Worm (Caenorhabditis elegans) whole organism, L2 larva: Measurements from ENCODE around the gene arcp-1.

Experiments
- C34F6.9 ChIP-seq: fragments of 150-350 bp; optimal IDR thresholded peaks from 2 replicates; lab custom pipeline; 2014; ENCODE audit warnings: missing biosample characterization, missing genetic modification characterization
- F13H6.1 ChIP-seq: sonication (generic microtip); optimal IDR thresholded peaks from 2 replicates; lab custom pipeline; 2016; ENCODE audit warnings: missing genetic modification characterization, missing compliant biosample characterization
- R02D3.7 ChIP-seq: fragments of 150-350 bp; optimal IDR thresholded peaks from 2 replicates; lab custom pipeline; 2014; ENCODE audit warnings: missing biosample characterization, missing genetic modification characterization
- Y55F3AM.14 ChIP-seq: fragments of 200-800 bp; sonication (Bioruptor generic); optimal IDR thresholded peaks from 2 replicates; lab custom pipeline; 2018; ENCODE audit warnings: mild to moderate bottlenecking, missing genetic modification characterization, missing compliant biosample characterization
- ZK546.5 ChIP-seq: sonication (generic microtip); optimal IDR thresholded peaks from 2 replicates; lab custom pipeline; 2017; ENCODE audit warnings: missing biosample characterization, missing genetic modification characterization
- alr-1 ChIP-seq: fragments of 150-350 bp; optimal IDR thresholded peaks from 2 replicates; lab custom pipeline; 2014; ENCODE audit warnings: missing biosample characterization, missing genetic modification characterization
- aly-2 ChIP-seq: fragments of 150-350 bp; optimal IDR thresholded peaks from 2 replicates; lab custom pipeline; 2014; ENCODE audit warnings: missing biosample characterization, missing genetic modification characterization
- ama-1 ChIP-seq: fragments of 150-350 bp; optimal IDR thresholded peaks from 2 replicates; lab custom pipeline; 2018; ENCODE audit warnings: inconsistent platforms
- blmp-1 ChIP-seq: sonication (generic microtip); optimal IDR thresholded peaks from 2 replicates; lab custom pipeline; 2017; ENCODE audit warnings: missing genetic modification characterization, mild to moderate bottlenecking, missing compliant biosample characterization, antibody characterized with exemption, moderate library complexity; ENCODE audit not compliant: insufficient read depth
- ceh-16 ChIP-seq: fragments of 150-350 bp; optimal IDR thresholded peaks from 2 replicates; lab custom pipeline; 2014; ENCODE audit warnings: missing biosample characterization, missing genetic modification characterization
- ceh-82 ChIP-seq: fragments of 150-350 bp; optimal IDR thresholded peaks from 2 replicates; lab custom pipeline; 2014; ENCODE audit warnings: missing biosample characterization, missing genetic modification characterization
- crh-2 ChIP-seq: sonication (generic microtip); optimal IDR thresholded peaks from 2 replicates; lab custom pipeline; 2017; ENCODE audit warnings: missing biosample characterization, missing genetic modification characterization
- dmd-4 ChIP-seq: sonication (generic microtip); optimal IDR thresholded peaks from 2 replicates; lab custom pipeline; 2017; ENCODE audit warnings: missing biosample characterization, missing genetic modification characterization
- egl-27 ChIP-seq: sonication (generic microtip); optimal IDR thresholded peaks from 3 replicates; lab custom pipeline; 2017; ENCODE audit warnings: missing biosample characterization, missing genetic modification reagents, missing genetic modification characterization
- elt-1 ChIP-seq: fragments of 150-350 bp; optimal IDR thresholded peaks from 2 replicates; lab custom pipeline; 2014; ENCODE audit warnings: missing biosample characterization, missing genetic modification characterization
- elt-3 ChIP-seq: sonication (generic microtip); optimal IDR thresholded peaks from 2 replicates; lab custom pipeline; 2017; ENCODE audit warnings: missing biosample characterization, missing genetic modification characterization
- fos-1 ChIP-seq: fragments of 150-350 bp; optimal IDR thresholded peaks from 2 replicates; lab custom pipeline; 2014; ENCODE audit warnings: missing biosample characterization, missing genetic modification characterization
- gmeb-1 ChIP-seq: fragments of 150-350 bp; optimal IDR thresholded peaks from 2 replicates; lab custom pipeline; 2014; ENCODE audit warnings: missing biosample characterization, missing genetic modification characterization
- lin-11 ChIP-seq: fragments of 150-350 bp; sonication (generic microtip); optimal IDR thresholded peaks from 2 replicates; lab custom pipeline; 2014; ENCODE audit warnings: missing biosample characterization, missing genetic modification characterization, inconsistent platforms, mixed read lengths
- lin-13 ChIP-seq: fragments of 150-350 bp; optimal IDR thresholded peaks from 2 replicates; lab custom pipeline; 2014; ENCODE audit warnings: missing biosample characterization, missing genetic modification reagents, missing genetic modification characterization
- lsy-2 ChIP-seq, 2 experiments: fragments of 150-350 bp in 1 of 2; sonication (generic microtip) in 1 of 2; optimal IDR thresholded peaks; 2 replicates each; lab custom pipeline; 2014 to 2017; ENCODE audit warnings: missing biosample characterization in 2 of 2, missing genetic modification characterization in 2 of 2
- mab-5 ChIP-seq: fragments of 150-350 bp; optimal IDR thresholded peaks from 2 replicates; lab custom pipeline; 2014; ENCODE audit warnings: missing biosample characterization, missing genetic modification characterization
- mbf-1 ChIP-seq: sonication (generic microtip); optimal IDR thresholded peaks from 2 replicates; lab custom pipeline; 2017; ENCODE audit warnings: missing biosample characterization, missing genetic modification characterization
- mdl-1 ChIP-seq, 2 experiments: fragments of 150-350 bp in 1 of 2; sonication (generic microtip) in 1 of 2; optimal IDR thresholded peaks; 2 replicates each; lab custom pipeline; 2017; ENCODE audit warnings: missing biosample characterization in 2 of 2, missing genetic modification characterization in 2 of 2
- nhr-10 ChIP-seq: sonication (generic microtip); optimal IDR thresholded peaks from 2 replicates; lab custom pipeline; 2017; ENCODE audit warnings: missing biosample characterization, missing genetic modification characterization
- nhr-11 ChIP-seq: fragments of 150-350 bp; optimal IDR thresholded peaks from 2 replicates; lab custom pipeline; 2014; ENCODE audit warnings: missing biosample characterization, missing genetic modification characterization
- nhr-12 ChIP-seq: fragments of 150-350 bp; optimal IDR thresholded peaks from 2 replicates; lab custom pipeline; 2014; ENCODE audit warnings: missing biosample characterization, missing genetic modification characterization
- nhr-129 ChIP-seq: fragments of 150-350 bp; optimal IDR thresholded peaks from 2 replicates; lab custom pipeline; 2014; ENCODE audit warnings: missing biosample characterization, missing genetic modification characterization
- nhr-21 ChIP-seq: fragments of 150-350 bp; optimal IDR thresholded peaks from 2 replicates; lab custom pipeline; 2014; ENCODE audit warnings: missing biosample characterization, missing genetic modification characterization
- nhr-23 ChIP-seq: fragments of 150-350 bp; optimal IDR thresholded peaks from 2 replicates; lab custom pipeline; 2014; ENCODE audit warnings: missing biosample characterization, missing genetic modification reagents, missing genetic modification characterization
- nhr-237 ChIP-seq: fragments of 150-350 bp; optimal IDR thresholded peaks from 2 replicates; lab custom pipeline; 2014; ENCODE audit warnings: missing biosample characterization, missing genetic modification characterization
- nhr-25 ChIP-seq: fragments of 150-350 bp; sonication (generic microtip); optimal IDR thresholded peaks from 3 replicates; lab custom pipeline; 2014; ENCODE audit warnings: missing biosample characterization, missing genetic modification characterization
- nhr-6 ChIP-seq: fragments of 150-350 bp; optimal IDR thresholded peaks from 2 replicates; lab custom pipeline; 2014; ENCODE audit warnings: missing biosample characterization, missing genetic modification characterization
- nhr-77 ChIP-seq: fragments of 150-350 bp; optimal IDR thresholded peaks from 2 replicates; lab custom pipeline; 2014; ENCODE audit warnings: missing biosample characterization, missing genetic modification characterization
- peb-1 ChIP-seq: fragments of 150-350 bp; optimal IDR thresholded peaks from 2 replicates; lab custom pipeline; 2014; ENCODE audit warnings: missing biosample characterization, missing genetic modification characterization
- sem-4 ChIP-seq: fragments of 150-350 bp; optimal IDR thresholded peaks from 2 replicates; lab custom pipeline; 2014; ENCODE audit warnings: missing biosample characterization, missing genetic modification reagents, missing genetic modification characterization
- skn-1 ChIP-seq: sonication (generic microtip); optimal IDR thresholded peaks from 2 replicates; lab custom pipeline; 2017; ENCODE audit warnings: missing biosample characterization, missing genetic modification characterization
- sma-3 ChIP-seq: sonication (generic microtip); optimal IDR thresholded peaks from 2 replicates; lab custom pipeline; 2016; ENCODE audit warnings: missing genetic modification reagents, missing genetic modification characterization, missing compliant biosample characterization
- sma-9 ChIP-seq, 2 experiments: fragments of 150-350 bp in 1 of 2; sonication (generic microtip) in 1 of 2; optimal IDR thresholded peaks; 2 replicates each; lab custom pipeline; 2014 to 2016; ENCODE audit warnings: missing genetic modification characterization in 2 of 2, mild to moderate bottlenecking in 1 of 2, missing biosample characterization in 1 of 2, missing compliant biosample characterization in 1 of 2, missing genetic modification reagents in 1 of 2, moderate library complexity in 1 of 2
- snpc-4 ChIP-seq: fragments of 150-350 bp; optimal IDR thresholded peaks from 2 replicates; lab custom pipeline; 2014; ENCODE audit warnings: missing biosample characterization, missing genetic modification characterization
- unc-39 ChIP-seq: fragments of 150-350 bp; optimal IDR thresholded peaks from 2 replicates; lab custom pipeline; 2014; ENCODE audit warnings: missing biosample characterization, missing genetic modification characterization
- unc-55 ChIP-seq: fragments of 150-350 bp; sonication (generic microtip); optimal IDR thresholded peaks from 3 replicates; lab custom pipeline; 2014; ENCODE audit warnings: missing biosample characterization, missing genetic modification reagents, missing genetic modification characterization
- unc-62 ChIP-seq: fragments of 150-350 bp; optimal IDR thresholded peaks from 2 replicates; lab custom pipeline; 2014; ENCODE audit warnings: missing biosample characterization, missing genetic modification reagents, missing genetic modification characterization
- zag-1 ChIP-seq: fragments of 150-350 bp; optimal IDR thresholded peaks from 2 replicates; lab custom pipeline; 2014; ENCODE audit warnings: missing biosample characterization, missing genetic modification characterization
- ztf-1 ChIP-seq: fragments of 200-800 bp; sonication (Bioruptor generic); conservative IDR thresholded peaks from 2 replicates; pipeline ENCODE4 v1.3.6; 2022; ENCODE audit warnings: missing genetic modification characterization, missing compliant biosample characterization
- ztf-11 ChIP-seq: sonication (generic microtip); optimal IDR thresholded peaks from 2 replicates; lab custom pipeline; 2017; ENCODE audit warnings: missing biosample characterization, missing genetic modification characterization

The arcp-1 gene

ce11 chrIII:3774550-3774949, 15.3 kb upstream of the arcp-1 start:
- TF ChIP-seq sma-9 (GFP tag; optimal IDR thresholded peaks at IDR 0.05; lab: Kevin White, UChicago) (no peak), sma-9 (tag; optimal IDR thresholded peaks at IDR 0.05; lab: Kevin White, UChicago) (no peak), ztf-1 (no peak), zag-1 (tag; lab: Kevin White, UChicago) (no peak), nhr-25 (peak; percentile 18)

ce11 chrIII:3773173-3773572, 14.0 kb upstream of the arcp-1 start, which contains the start of gene lec-4:
Gene lec-4 (minus strand): TSS chrIII:3773326.
- TF ChIP-seq C34F6.9, result peak; percentile 65
- peak; percentile 59 for TF ChIP-seq fos-1
- TF ChIP-seq sma-3 (GFP tag; lab: Kevin White, UChicago), result peak; percentile 48
- TF ChIP-seq peb-1 (tag; lab: Kevin White, UChicago), result no peak
- no peak for TF ChIP-seq nhr-10
- peak; percentile 61 for TF ChIP-seq unc-55 (GFP tag; lab: Kevin White, UChicago)
- TF ChIP-seq ama-1, result peak; percentile 51
- no peak for TF ChIP-seq snpc-4 (tag; lab: Kevin White, UChicago)
- TF ChIP-seq mbf-1 (tag; lab: Kevin White, UChicago), result no peak
- no peak for TF ChIP-seq nhr-237 (tag; lab: Kevin White, UChicago)
- TF ChIP-seq lsy-2 (tag; optimal IDR thresholded peaks at IDR 0.05; lab: Kevin White, UChicago), result peak; percentile 7 to 68
- TF ChIP-seq ceh-16, result no peak
- no peak for TF ChIP-seq nhr-11 (tag; lab: Kevin White, UChicago)
- TF ChIP-seq gmeb-1 (tag; lab: Kevin White, UChicago), result no peak
- no peak for TF ChIP-seq zag-1 (tag; lab: Kevin White, UChicago)
- no peak for TF ChIP-seq unc-39 (tag; lab: Kevin White, UChicago)
- peak; percentile 40 for TF ChIP-seq nhr-25
- TF ChIP-seq nhr-12 (tag; lab: Kevin White, UChicago), result no peak
- peak; percentile 43 for TF ChIP-seq sma-9 (GFP tag; optimal IDR thresholded peaks at IDR 0.05; lab: Kevin White, UChicago)
- TF ChIP-seq sma-9 (tag; optimal IDR thresholded peaks at IDR 0.05; lab: Kevin White, UChicago), result no peak
- no peak for TF ChIP-seq aly-2 (tag; lab: Kevin White, UChicago)
- TF ChIP-seq dmd-4 (tag; lab: Kevin White, UChicago), result no peak
- peak; percentile 67 for TF ChIP-seq nhr-129
- TF ChIP-seq ztf-11 (tag; lab: Kevin White, UChicago), result no peak
- no peak for TF ChIP-seq ztf-1
- TF ChIP-seq crh-2, result peak; percentile 62
- no peak for TF ChIP-seq unc-62 (GFP tag; lab: Kevin White, UChicago)
- TF ChIP-seq sem-4, result no peak
- TF ChIP-seq nhr-6, result peak; percentile 60
- TF ChIP-seq lin-11 (tag; lab: Kevin White, UChicago), result no peak
- peak; percentile 9 for TF ChIP-seq blmp-1
- no peak for TF ChIP-seq ceh-82 (tag; lab: Kevin White, UChicago)
- TF ChIP-seq nhr-77 (tag; lab: Kevin White, UChicago), result no peak
- TF ChIP-seq mab-5, result no peak
- no peak for TF ChIP-seq ZK546.5
- TF ChIP-seq elt-3 (tag; lab: Kevin White, UChicago), result no peak
- no peak for TF ChIP-seq mdl-1 (tag; optimal IDR thresholded peaks at IDR 0.05; lab: Kevin White, UChicago)
- TF ChIP-seq nhr-21 (tag; lab: Kevin White, UChicago), result no peak
- TF ChIP-seq lin-13 (GFP tag; lab: Kevin White, UChicago), result peak; percentile 3
- TF ChIP-seq Y55F3AM.14 (GFP tag; lab: Kevin White, UChicago), result no peak
- peak; percentile 17 for TF ChIP-seq egl-27 (tag; lab: Kevin White, UChicago)
- TF ChIP-seq elt-1 (tag; lab: Kevin White, UChicago), result no peak
- TF ChIP-seq R02D3.7 (tag; lab: Kevin White, UChicago), result no peak
- no peak for TF ChIP-seq skn-1
- TF ChIP-seq nhr-23 (tag; lab: Kevin White, UChicago), result no peak
- TF ChIP-seq F13H6.1 (tag; lab: Kevin White, UChicago), result peak; percentile 59
- no peak for TF ChIP-seq alr-1
